Fruit fly (Drosophila melanogaster) whole organism, embryonic: ENCODE results near the gene CG32564.

Source experiments
- Ada2b ChIP-seq: fragments of 200-800 bp; sonication (Bioruptor generic); IDR thresholded peaks from 2 replicates; pipeline ENCODE4 v1.3.6; 2022; ENCODE audit warnings: missing biosample characterization, missing genetic modification characterization
- Adf1 ChIP-seq: fragments of 200-800 bp; sonication (Bioruptor generic); IDR thresholded peaks from 2 replicates; pipeline ENCODE4 v1.3.6; 2022; ENCODE audit warnings: missing biosample characterization, missing genetic modification characterization
- Atf3 ChIP-seq: fragments of 200-800 bp; sonication (Bioruptor generic); optimal IDR thresholded peaks from 3 replicates; lab custom pipeline; 2016; ENCODE audit warnings: missing biosample characterization, missing genetic modification characterization
- Bgb ChIP-seq: fragments of 200-800 bp; sonication (Bioruptor generic); IDR thresholded peaks from 2 replicates; pipeline ENCODE4 v1.3.6; 2022; ENCODE audit warnings: missing biosample characterization, missing genetic modification characterization; ENCODE audit not compliant: partially characterized antibody
- CG10959 ChIP-seq: fragments of 200-800 bp; sonication (Bioruptor generic); IDR thresholded peaks from 2 replicates; pipeline ENCODE4 v1.3.6; 2022; ENCODE audit warnings: missing biosample characterization, missing genetic modification characterization
- CG11093 ChIP-seq: fragments of 200-800 bp; sonication (Bioruptor generic); IDR thresholded peaks from 3 replicates; pipeline ENCODE4 v1.3.6; 2022; ENCODE audit warnings: missing biosample characterization, missing genetic modification characterization
- CG11247 ChIP-seq: fragments of 200-800 bp; sonication (Bioruptor generic); IDR thresholded peaks from 2 replicates; pipeline ENCODE4 v1.3.6; 2022; ENCODE audit warnings: missing biosample characterization, missing genetic modification characterization
- CG11504 ChIP-seq: fragments of 200-800 bp; sonication (Bioruptor generic); optimal IDR thresholded peaks from 3 replicates; lab custom pipeline; 2019; ENCODE audit warnings: missing biosample characterization, mild to moderate bottlenecking, missing genetic modification characterization, moderate library complexity
- CG12391 ChIP-seq: fragments of 200-800 bp; sonication (Bioruptor generic); optimal IDR thresholded peaks from 3 replicates; lab custom pipeline; 2018; ENCODE audit warnings: missing biosample characterization, mild to moderate bottlenecking, missing genetic modification characterization, moderate library complexity
- CG12659 ChIP-seq: fragments of 200-800 bp; sonication (Bioruptor generic); optimal IDR thresholded peaks from 3 replicates; lab custom pipeline; 2017; ENCODE audit warnings: mild to moderate bottlenecking, missing biosample characterization, missing genetic modification reagents, missing genetic modification characterization
- CG13424 ChIP-seq: fragments of 200-800 bp; sonication (Bioruptor generic); optimal IDR thresholded peaks from 2 replicates; lab custom pipeline; 2019; ENCODE audit warnings: missing biosample characterization, mild to moderate bottlenecking, missing genetic modification characterization, moderate library complexity
- CG14441 ChIP-seq: fragments of 200-800 bp; sonication (Bioruptor generic); IDR thresholded peaks from 2 replicates; pipeline ENCODE4 v1.3.6; 2022; ENCODE audit warnings: missing biosample characterization, missing genetic modification characterization
- CG14965 ChIP-seq: fragments of 200-800 bp; sonication (Bioruptor generic); optimal IDR thresholded peaks from 2 replicates; lab custom pipeline; 2016; ENCODE audit warnings: missing biosample characterization, missing genetic modification characterization, borderline replicate concordance
- CG1602 ChIP-seq: fragments of 200-800 bp; sonication (Bioruptor generic); optimal IDR thresholded peaks from 3 replicates; lab custom pipeline; 2016; ENCODE audit warnings: missing biosample characterization, missing genetic modification characterization
- CG16779 ChIP-seq: fragments of 200-800 bp; sonication (Bioruptor generic); IDR thresholded peaks from 2 replicates; pipeline ENCODE4 v1.3.6; 2022; ENCODE audit warnings: missing biosample characterization, missing genetic modification characterization
- CG17328 ChIP-seq: fragments of 200-800 bp; sonication (Bioruptor generic); IDR thresholded peaks from 2 replicates; pipeline ENCODE4 v1.3.6; 2022; ENCODE audit warnings: missing biosample characterization, missing genetic modification characterization
- CG1792 ChIP-seq: fragments of 200-800 bp; sonication (Bioruptor generic); optimal IDR thresholded peaks from 2 replicates; lab custom pipeline; 2016; ENCODE audit warnings: missing biosample characterization, missing genetic modification characterization
- CG18262 ChIP-seq: fragments of 200-800 bp; optimal IDR thresholded peaks from 3 replicates; lab custom pipeline; 2019; ENCODE audit warnings: missing biosample characterization, mild to moderate bottlenecking, missing genetic modification characterization, moderate library complexity
- CG34376 ChIP-seq: fragments of 200-800 bp; sonication (Bioruptor generic); optimal IDR thresholded peaks from 2 replicates; lab custom pipeline; 2018; ENCODE audit warnings: missing biosample characterization, mild to moderate bottlenecking, missing genetic modification characterization
- CG3838 ChIP-seq: fragments of 200-800 bp; sonication (Bioruptor generic); optimal IDR thresholded peaks from 3 replicates; lab custom pipeline; 2016; ENCODE audit warnings: missing biosample characterization, missing genetic modification characterization
- CG3847 ChIP-seq: fragments of 200-800 bp; sonication (Bioruptor generic); IDR thresholded peaks from 2 replicates; pipeline ENCODE4 v1.3.6; 2022; ENCODE audit warnings: missing biosample characterization, missing genetic modification characterization
- CG4424 ChIP-seq: fragments of 200-800 bp; sonication (Bioruptor generic); optimal IDR thresholded peaks from 3 replicates; lab custom pipeline; 2016; ENCODE audit warnings: missing biosample characterization, missing genetic modification characterization
- CG6272 ChIP-seq: fragments of 200-800 bp; sonication (Bioruptor generic); IDR thresholded peaks from 2 replicates; pipeline ENCODE4 v1.3.6; 2022; ENCODE audit warnings: missing biosample characterization, missing genetic modification characterization
- CG8388 ChIP-seq: fragments of 200-800 bp; sonication (Bioruptor generic); optimal IDR thresholded peaks from 2 replicates; lab custom pipeline; 2019; ENCODE audit warnings: missing biosample characterization, mild to moderate bottlenecking, missing genetic modification characterization, moderate library complexity
- CG8944 ChIP-seq: fragments of 200-800 bp; sonication (Bioruptor generic); optimal IDR thresholded peaks from 3 replicates; lab custom pipeline; 2016; ENCODE audit warnings: missing biosample characterization, missing genetic modification characterization
- CG9609 ChIP-seq: fragments of 200-800 bp; sonication (Bioruptor generic); optimal IDR thresholded peaks from 3 replicates; lab custom pipeline; 2016; ENCODE audit warnings: missing biosample characterization, missing genetic modification characterization
- CTCF ChIP-seq: fragments of 200-800 bp; sonication (Bioruptor generic); optimal IDR thresholded peaks from 2 replicates; lab custom pipeline; 2017; ENCODE audit warnings: missing biosample characterization, mild to moderate bottlenecking, missing genetic modification characterization, moderate library complexity
- Camta ChIP-seq: fragments of 200-800 bp; sonication (Bioruptor generic); optimal IDR thresholded peaks from 2 replicates; lab custom pipeline; 2016; ENCODE audit warnings: missing biosample characterization, missing genetic modification characterization
- Chrac-16 ChIP-seq: fragments of 200-800 bp; sonication (Bioruptor generic); optimal IDR thresholded peaks from 3 replicates; lab custom pipeline; 2016; ENCODE audit warnings: missing biosample characterization, missing genetic modification characterization
- CkIIα-i1 ChIP-seq: fragments of 200-800 bp; sonication (Bioruptor generic); IDR thresholded peaks from 2 replicates; pipeline ENCODE4 v1.3.6; 2022; ENCODE audit warnings: missing biosample characterization, missing genetic modification characterization
- D19A ChIP-seq: fragments of 200-800 bp; optimal IDR thresholded peaks from 3 replicates; lab custom pipeline; 2019; ENCODE audit warnings: missing biosample characterization, mild to moderate bottlenecking, missing genetic modification characterization, moderate library complexity
- Dref ChIP-seq: fragments of 200-800 bp; sonication (Bioruptor generic); IDR thresholded peaks from 2 replicates; pipeline ENCODE4 v1.3.6; 2022; ENCODE audit warnings: missing biosample characterization, missing genetic modification characterization
- Jarid2 ChIP-seq: fragments of 200-800 bp; sonication (Bioruptor generic); optimal IDR thresholded peaks from 3 replicates; lab custom pipeline; 2017; ENCODE audit warnings: mild to moderate bottlenecking, missing biosample characterization, missing genetic modification reagents, missing genetic modification characterization
- NC2β ChIP-seq: fragments of 200-800 bp; sonication (Bioruptor generic); optimal IDR thresholded peaks from 2 replicates; lab custom pipeline; 2016; ENCODE audit warnings: missing biosample characterization, missing genetic modification characterization
- PHDP ChIP-seq: fragments of 200-800 bp; sonication (Bioruptor generic); optimal IDR thresholded peaks from 3 replicates; lab custom pipeline; 2018; ENCODE audit warnings: missing biosample characterization, mild to moderate bottlenecking, missing genetic modification characterization, moderate library complexity
- Ptx1 ChIP-seq: fragments of 200-800 bp; sonication (Bioruptor generic); IDR thresholded peaks from 2 replicates; pipeline ENCODE4 v1.3.6; 2022; ENCODE audit warnings: missing biosample characterization, missing genetic modification characterization
- Stat92E ChIP-seq, 3 experiments: fragments of >200 bp in 2 of 3; fragments of 200-800 bp in 1 of 3; sonication (Bioruptor generic) in 1 of 3; optimal IDR thresholded peaks; 2 replicates each; lab custom pipeline; 2017 to 2019; ENCODE audit warnings: missing biosample characterization in 3 of 3, missing genetic modification characterization in 3 of 3, mild to moderate bottlenecking in 1 of 3, moderate library complexity in 1 of 3
- YL-1 ChIP-seq: fragments of 200-800 bp; sonication (Bioruptor generic); optimal IDR thresholded peaks from 3 replicates; lab custom pipeline; 2017; ENCODE audit warnings: missing biosample characterization, mild to moderate bottlenecking, missing genetic modification characterization
- ato ChIP-seq: fragments of 200-800 bp; sonication (Bioruptor generic); IDR thresholded peaks from 2 replicates; pipeline ENCODE4 v1.3.6; 2022; ENCODE audit warnings: missing biosample characterization, missing genetic modification characterization; ENCODE audit not compliant: partially characterized antibody
- bcd ChIP-seq: fragments of 200-800 bp; sonication (Bioruptor generic); optimal IDR thresholded peaks from 2 replicates; lab custom pipeline; 2017; ENCODE audit warnings: missing biosample characterization, mild to moderate bottlenecking, missing genetic modification characterization
- crp ChIP-seq, 2 experiments: fragments of 200-800 bp; sonication (Bioruptor generic); optimal IDR thresholded peaks; 2 replicates in 1 of 2; 3 replicates in 1 of 2; lab custom pipeline; 2017; ENCODE audit warnings: missing biosample characterization in 2 of 2, missing genetic modification characterization in 2 of 2, mild to moderate bottlenecking in 1 of 2, moderate library complexity in 1 of 2
- fd102C ChIP-seq: fragments of 200-800 bp; sonication (Bioruptor generic); optimal IDR thresholded peaks from 2 replicates; lab custom pipeline; 2018; ENCODE audit warnings: missing biosample characterization, mild to moderate bottlenecking, missing genetic modification characterization, moderate library complexity
- fd96Cb ChIP-seq: fragments of 200-800 bp; sonication (Bioruptor generic); optimal IDR thresholded peaks from 2 replicates; lab custom pipeline; 2018; ENCODE audit warnings: missing biosample characterization, mild to moderate bottlenecking, missing genetic modification characterization, moderate library complexity
- grau ChIP-seq: fragments of 200-800 bp; optimal IDR thresholded peaks from 3 replicates; lab custom pipeline; 2019; ENCODE audit warnings: missing biosample characterization, mild to moderate bottlenecking, missing genetic modification characterization, moderate library complexity
- kay ChIP-seq: fragments of 200-800 bp; sonication (Bioruptor generic); optimal IDR thresholded peaks from 2 replicates; lab custom pipeline; 2016; ENCODE audit warnings: missing biosample characterization, missing genetic modification characterization
- knrl ChIP-seq: fragments of 200-800 bp; sonication (Bioruptor generic); IDR thresholded peaks from 3 replicates; pipeline ENCODE4 v1.3.6; 2022; ENCODE audit warnings: missing biosample characterization, missing genetic modification characterization; ENCODE audit not compliant: partially characterized antibody
- lov ChIP-seq, 2 experiments: fragments of 200-800 bp in 1 of 2; fragments of >200 bp in 1 of 2; sonication (Bioruptor generic) in 1 of 2; IDR thresholded peaks in 1 of 2; optimal IDR thresholded peaks in 1 of 2; 2 replicates in 1 of 2; 3 replicates in 1 of 2; pipeline versions ENCODE4 v1.3.6 to Lab custom; 2017 to 2022; ENCODE audit warnings: missing biosample characterization in 1 of 2, missing genetic modification characterization in 1 of 2
- row ChIP-seq: fragments of 200-800 bp; sonication (Bioruptor generic); IDR thresholded peaks from 3 replicates; pipeline ENCODE4 v1.3.6; 2022; ENCODE audit warnings: missing biosample characterization, missing genetic modification characterization
- sima ChIP-seq: fragments of 200-800 bp; sonication (Bioruptor generic); optimal IDR thresholded peaks from 2 replicates; lab custom pipeline; 2016; ENCODE audit warnings: missing biosample characterization, missing genetic modification characterization
- slou ChIP-seq: fragments of 200-800 bp; sonication (Bioruptor generic); optimal IDR thresholded peaks from 3 replicates; lab custom pipeline; 2016; ENCODE audit warnings: missing biosample characterization, missing genetic modification characterization
- trh ChIP-seq: fragments of 200-800 bp; sonication (Bioruptor generic); optimal IDR thresholded peaks from 2 replicates; lab custom pipeline; 2016; ENCODE audit warnings: missing biosample characterization, missing genetic modification characterization

The CG32564 gene

dm6 chrX:17187495-17187894 is 18.7 kb upstream of the CG32564 start (continued):
- TF ChIP-seq ato (GFP tag; lab: Robert Waterston, UW), result no peak
- TF ChIP-seq Atf3 (GFP tag; lab: Kevin White, UChicago), result no peak
- TF ChIP-seq bcd (GFP tag; lab: Kevin White, UChicago), result peak; percentile 6
- no peak for TF ChIP-seq Adf1 (GFP tag; lab: Robert Waterston, UW)
- peak; percentile 11 for TF ChIP-seq CG8388 (GFP tag; lab: Kevin White, UChicago)
- peak; percentile 40; the same call in 1 of the 2 replicates for TF ChIP-seq Ptx1
- no peak for TF ChIP-seq Jarid2 (GFP tag; lab: Kevin White, UChicago)
- no peak for TF ChIP-seq CG34376 (GFP tag; lab: Kevin White, UChicago)
- no peak for TF ChIP-seq sima (GFP tag; lab: Kevin White, UChicago)
- TF ChIP-seq NC2β (GFP tag; lab: Kevin White, UChicago), result no peak
- TF ChIP-seq CG11093, result no peak
- peak; percentile 15 for TF ChIP-seq CG4424 (GFP tag; lab: Kevin White, UChicago)
- peak; percentile 8 for TF ChIP-seq Chrac-16 (GFP tag; lab: Kevin White, UChicago)
- peak; percentile 38; the same call in 1 of the 3 replicates for TF ChIP-seq row
- TF ChIP-seq CG16779 (GFP tag; lab: Robert Waterston, UW), result no peak
- TF ChIP-seq CG12391, result peak; percentile 21
- no peak for TF ChIP-seq Camta (GFP tag; lab: Kevin White, UChicago)
- no peak for TF ChIP-seq fd102C (GFP tag; lab: Kevin White, UChicago)
- TF ChIP-seq CkIIα-i1 (GFP tag; lab: Robert Waterston, UW), result no peak
- TF ChIP-seq CG1792, result no peak
- TF ChIP-seq Bgb (GFP tag; lab: Robert Waterston, UW), result no peak
- TF ChIP-seq CG13424 (tag; lab: Kevin White, UChicago), result no peak
- TF ChIP-seq CG3847 (GFP tag; lab: Robert Waterston, UW), result no peak
- TF ChIP-seq CG11504 (tag; lab: Kevin White, UChicago), result no peak
- no peak for TF ChIP-seq CG9609 (GFP tag; lab: Kevin White, UChicago)
- no peak for TF ChIP-seq CG8944
- TF ChIP-seq CG1602 (GFP tag; lab: Kevin White, UChicago), result no peak
- no peak for TF ChIP-seq lov (optimal IDR thresholded peaks at IDR 0.05; lab: Kevin White, UChicago)
- TF ChIP-seq lov (GFP tag; IDR thresholded peaks at IDR 0.05; lab: Robert Waterston, UW), result no peak
- TF ChIP-seq Stat92E (GFP tag; optimal IDR thresholded peaks at IDR 0.05; lab: Kevin White, UChicago), result no peak
- TF ChIP-seq CG10959 (GFP tag; lab: Robert Waterston, UW), result no peak
- no peak for TF ChIP-seq CG11247 (GFP tag; lab: Robert Waterston, UW)
- no peak for TF ChIP-seq crp (GFP tag; optimal IDR thresholded peaks at IDR 0.05; lab: Kevin White, UChicago)
- TF ChIP-seq YL-1, result no peak
- no peak for TF ChIP-seq Dref
- no peak for TF ChIP-seq CG12659 (GFP tag; lab: Kevin White, UChicago)
- TF ChIP-seq CG14441 (GFP tag; lab: Robert Waterston, UW), result 0 out of 2 replicates have a peak, but pooled peaks have one; percentile 13
- TF ChIP-seq CG6272 (GFP tag; lab: Robert Waterston, UW), result no peak
- TF ChIP-seq D19A (tag; lab: Kevin White, UChicago), result no peak
- peak; percentile 24 for TF ChIP-seq PHDP (tag; lab: Kevin White, UChicago)
- no peak for TF ChIP-seq trh (GFP tag; lab: Kevin White, UChicago)
- TF ChIP-seq knrl, result no peak
- 0 out of 2 replicates have a peak, but pooled peaks have one; percentile 14 for TF ChIP-seq Ada2b
- peak; percentile 23; the same call in 1 of the 2 replicates for TF ChIP-seq CG17328 (GFP tag; lab: Robert Waterston, UW)
- no peak for TF ChIP-seq slou (GFP tag; lab: Kevin White, UChicago)
- TF ChIP-seq CG3838 (GFP tag; lab: Kevin White, UChicago), result no peak
- TF ChIP-seq CTCF (GFP tag; lab: Kevin White, UChicago), result no peak
- TF ChIP-seq CG18262, result peak; percentile 17
- no peak for TF ChIP-seq kay (GFP tag; lab: Kevin White, UChicago)
- TF ChIP-seq CG14965 (GFP tag; lab: Kevin White, UChicago), result no peak
- peak; percentile 15 for TF ChIP-seq grau
- peak; percentile 15 for TF ChIP-seq fd96Cb (tag; lab: Kevin White, UChicago)
